Fruit fly (Drosophila melanogaster) whole organism, embryonic: ENCODE data around the gene Bgb.

Experiments used
- CG17568 ChIP-seq: fragments of 200-800 bp; sonication (Bioruptor generic); optimal IDR thresholded peaks from 2 replicates; lab custom pipeline; 2018; ENCODE audit warnings: missing biosample characterization, mild to moderate bottlenecking, missing genetic modification characterization, moderate library complexity
- CG1792 ChIP-seq: fragments of 200-800 bp; sonication (Bioruptor generic); optimal IDR thresholded peaks from 2 replicates; lab custom pipeline; 2016; ENCODE audit warnings: missing biosample characterization, missing genetic modification characterization
- CG30020 ChIP-seq: fragments of 200-800 bp; optimal IDR thresholded peaks from 2 replicates; lab custom pipeline; 2019; ENCODE audit warnings: missing biosample characterization, mild to moderate bottlenecking, missing genetic modification characterization, moderate library complexity
- CG3995 ChIP-seq: fragments of 200-800 bp; sonication (Bioruptor generic); optimal IDR thresholded peaks from 3 replicates; lab custom pipeline; 2016; ENCODE audit warnings: missing biosample characterization, missing genetic modification characterization
- CG6254 ChIP-seq: fragments of 200-800 bp; sonication (Bioruptor generic); optimal IDR thresholded peaks from 3 replicates; lab custom pipeline; 2017; ENCODE audit warnings: mild to moderate bottlenecking, missing biosample characterization, missing genetic modification reagents, missing genetic modification characterization
- CG7839 ChIP-seq: fragments of 200-800 bp; sonication (Bioruptor generic); optimal IDR thresholded peaks from 3 replicates; lab custom pipeline; 2018; ENCODE audit warnings: missing biosample characterization, mild to moderate bottlenecking, missing genetic modification characterization, moderate library complexity
- CG8359 ChIP-seq: fragments of 200-800 bp; sonication (Bioruptor generic); optimal IDR thresholded peaks from 2 replicates; lab custom pipeline; 2017; ENCODE audit warnings: missing biosample characterization, mild to moderate bottlenecking, missing genetic modification characterization, borderline replicate concordance
- Xrp1 ChIP-seq: fragments of 200-800 bp; sonication (Bioruptor generic); IDR thresholded peaks from 2 replicates; pipeline ENCODE4 v1.3.6; 2022; ENCODE audit warnings: missing biosample characterization, missing genetic modification characterization

DNA sequence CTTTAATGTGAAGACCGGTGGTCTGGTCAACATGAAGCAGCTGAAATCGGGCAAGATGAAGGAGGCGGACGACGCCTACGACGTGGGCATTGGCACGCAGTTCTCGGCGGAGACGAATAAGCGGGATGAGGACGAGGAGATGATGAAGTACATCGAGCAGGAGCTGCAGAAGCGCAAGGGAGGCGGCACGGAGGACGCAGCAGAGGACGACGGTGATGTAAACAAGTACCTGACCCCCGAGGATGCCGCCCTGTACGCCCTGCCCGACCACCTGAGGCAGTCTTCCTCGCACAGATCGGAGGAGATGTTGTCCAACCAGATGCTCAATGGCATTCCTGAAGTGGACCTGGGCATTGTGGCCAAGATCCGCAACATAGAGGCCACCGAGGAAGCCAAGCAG, 26.0 kb downstream of the Bgb start:
- TF ChIP-seq CG8359 (GFP tag; lab: Kevin White, UChicago) (no peak), Xrp1 (GFP tag; lab: Robert Waterston, UW) (no peak), CG7839 (no peak), CG3995 (GFP tag; lab: Kevin White, UChicago) (no peak), CG1792 (GFP tag; lab: Kevin White, UChicago) (no peak), CG30020 (tag; lab: Kevin White, UChicago) (no peak), CG6254 (GFP tag; lab: Kevin White, UChicago) (no peak), CG17568 (no peak)
